Worm (Caenorhabditis elegans): ENCODE results near the gene C39D10.11.
A peak's percentile ranks its signal among the peaks of the same experiment; 100 is the strongest.

DNA sequence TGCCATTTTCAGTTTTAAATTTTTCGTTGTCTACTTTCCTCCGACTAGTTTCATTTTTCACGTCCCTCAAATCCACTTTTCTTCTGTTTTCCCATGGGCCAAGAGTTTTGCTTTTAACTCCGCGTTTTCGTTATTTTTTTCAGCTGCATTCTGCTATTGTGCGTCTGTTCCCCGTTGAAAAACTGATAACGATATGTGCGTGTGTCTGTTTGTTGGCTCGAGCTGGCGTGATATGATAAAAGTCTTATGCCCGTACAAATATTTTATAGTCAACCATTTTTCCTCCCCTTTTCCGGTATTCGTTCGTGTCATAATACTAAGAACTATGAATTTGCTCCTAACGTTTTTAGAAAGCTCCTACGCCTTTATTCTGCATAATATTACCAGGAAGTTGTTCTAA lies 1.2 kb upstream of the C39D10.11 start:
- TF ChIP-seq nhr-23 (tag; optimal IDR thresholded peaks at IDR 0.05) (no peak), lin-13 (GFP tag; optimal IDR thresholded peaks at IDR 0.05) (no peak), nhr-11 (tag; optimal IDR thresholded peaks at IDR 0.05) (no peak), nhr-237 (tag; optimal IDR thresholded peaks at IDR 0.05) (no peak), fos-1 (tag; optimal IDR thresholded peaks at IDR 0.05) (peak; percentile 61), alr-1 (tag; optimal IDR thresholded peaks at IDR 0.05) (no peak), egl-27 (tag; optimal IDR thresholded peaks at IDR 0.05) (no peak), blmp-1 (tag; optimal IDR thresholded peaks at IDR 0.05; ENCODE audit: insufficient read depth) (no peak), lin-39 (tag; optimal IDR thresholded peaks at IDR 0.05) (no peak), nhr-6 (tag; optimal IDR thresholded peaks at IDR 0.05) (no peak), R02D3.7 (tag; optimal IDR thresholded peaks at IDR 0.05) (no peak), elt-3 (tag; optimal IDR thresholded peaks at IDR 0.05) (no peak), dmd-4 (tag; optimal IDR thresholded peaks at IDR 0.05) (no peak), nhr-129 (tag; optimal IDR thresholded peaks at IDR 0.05) (no peak)

All from whole organism, L2 larva.